Fruit fly (Drosophila melanogaster) whole organism, adult: Measurements from ENCODE around the gene CG3690.
A peak's percentile ranks its signal among the peaks of the same experiment; 100 is the strongest.

Experiments
- CG11617 ChIP-seq: fragments of 200-800 bp; sonication (Bioruptor generic); optimal IDR thresholded peaks from 2 replicates; lab custom pipeline; 2017; ENCODE audit warnings: mild to moderate bottlenecking, missing biosample characterization, missing genetic modification reagents, missing genetic modification characterization
- CG12768 ChIP-seq: fragments of 200-800 bp; sonication (Bioruptor generic); optimal IDR thresholded peaks from 2 replicates; lab custom pipeline; 2017; ENCODE audit warnings: missing biosample characterization, missing genetic modification characterization, mild to moderate bottlenecking, moderate library complexity, missing genetic modification reagents
- CG14711 ChIP-seq: fragments of 200-800 bp; sonication (Bioruptor generic); optimal IDR thresholded peaks from 2 replicates; lab custom pipeline; 2018; ENCODE audit warnings: missing biosample characterization, mild to moderate bottlenecking, missing genetic modification characterization, moderate library complexity
- CG1620 ChIP-seq: fragments of 200-800 bp; sonication (Bioruptor generic); optimal IDR thresholded peaks from 2 replicates; lab custom pipeline; 2016; ENCODE audit warnings: missing biosample characterization, missing genetic modification characterization
- CG33017 ChIP-seq: fragments of 200-800 bp; sonication (Bioruptor generic); optimal IDR thresholded peaks from 2 replicates; lab custom pipeline; 2018; ENCODE audit warnings: missing biosample characterization, mild to moderate bottlenecking, missing genetic modification characterization, moderate library complexity
- CG5204 ChIP-seq: fragments of 200-800 bp; sonication (Bioruptor generic); optimal IDR thresholded peaks from 2 replicates; lab custom pipeline; 2016; ENCODE audit warnings: missing biosample characterization, missing genetic modification characterization
- CG7045 ChIP-seq: fragments of 200-800 bp; sonication (Bioruptor generic); optimal IDR thresholded peaks from 2 replicates; lab custom pipeline; 2017; ENCODE audit warnings: missing biosample characterization, mild to moderate bottlenecking, missing genetic modification characterization
- CG7101 ChIP-seq: fragments of 200-800 bp; sonication (Bioruptor generic); optimal IDR thresholded peaks from 2 replicates; lab custom pipeline; 2018; ENCODE audit warnings: missing biosample characterization, mild to moderate bottlenecking, missing genetic modification characterization, moderate library complexity
- Clk ChIP-seq: fragments of 200-800 bp; sonication (Bioruptor generic); optimal IDR thresholded peaks from 2 replicates; lab custom pipeline; 2017; ENCODE audit warnings: missing biosample characterization, missing genetic modification characterization
- Crg-1 ChIP-seq: fragments of 200-800 bp; sonication (Bioruptor generic); optimal IDR thresholded peaks from 2 replicates; lab custom pipeline; 2016; ENCODE audit warnings: missing biosample characterization, missing genetic modification characterization
- Hr96 ChIP-seq: fragments of 200-800 bp; sonication (Bioruptor generic); optimal IDR thresholded peaks from 2 replicates; lab custom pipeline; 2016; ENCODE audit warnings: missing biosample characterization, missing genetic modification characterization
- Mnt ChIP-seq: fragments of 200-800 bp; sonication (Bioruptor generic); optimal IDR thresholded peaks from 2 replicates; lab custom pipeline; 2016; ENCODE audit warnings: missing biosample characterization, mild to moderate bottlenecking, missing genetic modification characterization
- bab1 ChIP-seq: fragments of 200-800 bp; sonication (Bioruptor generic); optimal IDR thresholded peaks from 3 replicates; lab custom pipeline; 2019; ENCODE audit warnings: missing biosample characterization, mild to moderate bottlenecking, missing genetic modification characterization, moderate library complexity
- cic ChIP-seq: fragments of 200-800 bp; sonication (Bioruptor generic); optimal IDR thresholded peaks from 2 replicates; lab custom pipeline; 2017; ENCODE audit warnings: missing biosample characterization, mild to moderate bottlenecking, missing genetic modification characterization, moderate library complexity
- cnc ChIP-seq, 2 experiments: fragments of >200 bp; optimal IDR thresholded peaks; 2 replicates each; lab custom pipeline; 2017
- kay ChIP-seq: fragments of 200-800 bp; sonication (Bioruptor generic); peaks from one replicate; lab custom pipeline; 2016; ENCODE audit warnings: missing biosample characterization, missing genetic modification characterization, borderline replicate concordance
- ovo ChIP-seq: fragments of 200-800 bp; sonication (Bioruptor generic); optimal IDR thresholded peaks from 2 replicates; lab custom pipeline; 2016; ENCODE audit warnings: missing biosample characterization, missing genetic modification characterization
- pad ChIP-seq: fragments of 200-800 bp; sonication (Bioruptor generic); optimal IDR thresholded peaks from 3 replicates; lab custom pipeline; 2017; ENCODE audit warnings: missing biosample characterization, missing genetic modification characterization, mild to moderate bottlenecking, moderate library complexity, missing genetic modification reagents
- tj ChIP-seq: fragments of 200-800 bp; sonication (Bioruptor generic); optimal IDR thresholded peaks from 3 replicates; lab custom pipeline; 2017; ENCODE audit warnings: missing biosample characterization, mild to moderate bottlenecking, missing genetic modification characterization, moderate library complexity
- toe ChIP-seq: fragments of 200-800 bp; sonication (Bioruptor generic); optimal IDR thresholded peaks from 2 replicates; lab custom pipeline; 2016; ENCODE audit warnings: missing biosample characterization, missing genetic modification characterization

Gene CG3690

DNA sequence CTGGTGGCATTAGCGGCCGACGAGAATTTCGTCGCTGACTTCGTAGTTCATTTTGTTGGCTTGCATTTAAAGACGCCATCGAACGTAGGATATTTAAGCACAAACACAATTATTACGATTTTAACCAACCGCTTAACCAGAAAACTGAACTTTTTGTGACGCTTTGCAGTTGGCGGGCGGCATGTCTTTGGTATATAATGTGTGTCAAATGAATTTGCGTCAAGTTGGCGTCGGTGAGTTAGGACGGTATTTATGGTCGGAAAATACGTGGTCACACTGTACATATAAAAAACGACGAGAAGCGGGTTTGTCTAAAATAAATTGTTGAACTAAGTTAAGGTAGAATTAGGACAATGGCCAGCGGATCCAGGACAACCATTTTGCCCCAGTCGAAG, 23.8 kb downstream of the CG3690 start, which contains the start of the genes CG43867 and MED22:
Gene CG43867, minus strand, starts transcription at position 113 of the 395 bp plus-strand sequence.
Gene MED22, plus strand, starts transcription at position 277 of the 395 bp plus-strand sequence.
- no peak for TF ChIP-seq bab1
- no peak for TF ChIP-seq toe (GFP tag; lab: Kevin White, UChicago)
- no peak for TF ChIP-seq CG12768 (GFP tag; lab: Kevin White, UChicago)
- TF ChIP-seq CG11617 (GFP tag; lab: Kevin White, UChicago), result no peak
- no peak for TF ChIP-seq pad (GFP tag; lab: Kevin White, UChicago)
- no peak for TF ChIP-seq ovo (GFP tag; lab: Kevin White, UChicago)
- no peak for TF ChIP-seq CG7101 (tag; lab: Kevin White, UChicago)
- TF ChIP-seq CG1620 (GFP tag; lab: Kevin White, UChicago), result no peak
- no peak for TF ChIP-seq Crg-1 (GFP tag; lab: Kevin White, UChicago)
- TF ChIP-seq cic (GFP tag; lab: Kevin White, UChicago), result no peak
- TF ChIP-seq Hr96 (GFP tag; lab: Kevin White, UChicago), result no peak
- TF ChIP-seq CG5204 (GFP tag; lab: Kevin White, UChicago), result no peak
- TF ChIP-seq Clk (GFP tag; lab: Kevin White, UChicago), result no peak
- no peak for TF ChIP-seq kay (GFP tag; lab: Kevin White, UChicago)
- no peak for TF ChIP-seq tj (GFP tag; lab: Kevin White, UChicago)
- no peak for TF ChIP-seq CG14711
- TF ChIP-seq Mnt (GFP tag; lab: Kevin White, UChicago), result no peak
- TF ChIP-seq CG7045 (GFP tag; lab: Kevin White, UChicago), result no peak
- TF ChIP-seq cnc (optimal IDR thresholded peaks at IDR 0.05; lab: Kevin White, UChicago), result no peak
- no peak for TF ChIP-seq CG33017 (tag; lab: Kevin White, UChicago)

DNA sequence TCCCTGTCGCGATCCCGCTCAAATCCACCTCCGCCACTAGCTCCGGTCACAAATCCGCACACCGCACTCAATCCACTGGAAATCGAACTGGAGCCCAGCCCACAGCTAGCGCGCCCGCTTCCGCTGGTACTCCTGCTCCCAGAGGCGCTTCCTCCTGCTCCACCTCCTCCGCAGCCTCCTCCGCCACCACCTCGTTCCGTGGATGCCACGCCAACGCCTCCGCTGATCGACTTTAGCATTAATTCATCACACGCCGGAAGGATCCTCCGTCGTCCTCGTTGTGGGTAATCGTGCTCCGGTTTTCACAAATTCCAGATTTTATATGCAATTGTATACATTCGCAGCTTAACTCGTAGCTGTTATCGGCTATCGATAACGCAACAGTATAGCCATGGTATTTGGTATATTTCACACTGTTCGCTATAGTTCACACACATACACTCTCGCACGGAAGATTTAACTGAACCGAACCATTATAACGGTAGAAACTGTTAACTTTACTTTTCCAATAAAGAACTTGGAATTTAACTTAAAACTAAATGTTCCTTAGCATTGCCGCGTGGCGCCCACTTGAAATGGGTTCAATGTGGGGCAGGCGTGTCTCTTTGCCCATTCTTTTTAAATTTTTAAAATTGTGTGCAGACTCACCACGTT, 24.4 kb downstream of the CG3690 start, which contains the start of gene Lztr1:
Gene Lztr1, minus strand, starts transcription at position 374 of the 654 bp plus-strand sequence.
- peak; percentile 94 for TF ChIP-seq ovo (GFP tag; lab: Kevin White, UChicago)
- no peak for TF ChIP-seq CG5204 (GFP tag; lab: Kevin White, UChicago)
- no peak for TF ChIP-seq CG12768 (GFP tag; lab: Kevin White, UChicago)
- no peak for TF ChIP-seq Clk (GFP tag; lab: Kevin White, UChicago)
- no peak for TF ChIP-seq cic (GFP tag; lab: Kevin White, UChicago)

DNA sequence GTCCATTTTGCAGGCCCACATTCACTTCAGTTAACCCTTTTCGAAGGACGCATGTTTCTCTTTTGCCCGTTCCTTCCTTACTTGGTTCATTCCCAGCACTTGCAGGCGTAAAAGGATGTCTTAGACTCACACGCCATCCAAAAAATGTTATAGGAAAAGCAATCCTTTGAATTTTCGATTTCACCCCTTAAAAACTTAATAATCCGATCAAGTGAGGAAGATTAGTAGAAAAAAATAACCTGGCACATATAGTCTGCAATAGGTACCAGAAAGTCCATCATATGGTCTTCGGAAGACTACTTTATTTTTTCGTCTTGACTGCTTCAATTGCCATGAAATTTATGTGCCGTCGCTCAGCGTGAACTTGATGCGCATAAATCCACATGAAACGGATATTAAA, 30.3 kb downstream of the CG3690 start:
- TF ChIP-seq kay (GFP tag; lab: Kevin White, UChicago) (no peak), CG11617 (GFP tag; lab: Kevin White, UChicago) (no peak), CG7101 (tag; lab: Kevin White, UChicago) (no peak), cic (GFP tag; lab: Kevin White, UChicago) (no peak), CG12768 (GFP tag; lab: Kevin White, UChicago) (no peak), pad (GFP tag; lab: Kevin White, UChicago) (no peak), Hr96 (GFP tag; lab: Kevin White, UChicago) (no peak), CG5204 (GFP tag; lab: Kevin White, UChicago) (no peak), cnc (optimal IDR thresholded peaks at IDR 0.05; lab: Kevin White, UChicago) (no peak), Mnt (GFP tag; lab: Kevin White, UChicago) (no peak), tj (GFP tag; lab: Kevin White, UChicago) (no peak), Clk (GFP tag; lab: Kevin White, UChicago) (no peak), ovo (GFP tag; lab: Kevin White, UChicago) (no peak), Crg-1 (GFP tag; lab: Kevin White, UChicago) (no peak)

DNA sequence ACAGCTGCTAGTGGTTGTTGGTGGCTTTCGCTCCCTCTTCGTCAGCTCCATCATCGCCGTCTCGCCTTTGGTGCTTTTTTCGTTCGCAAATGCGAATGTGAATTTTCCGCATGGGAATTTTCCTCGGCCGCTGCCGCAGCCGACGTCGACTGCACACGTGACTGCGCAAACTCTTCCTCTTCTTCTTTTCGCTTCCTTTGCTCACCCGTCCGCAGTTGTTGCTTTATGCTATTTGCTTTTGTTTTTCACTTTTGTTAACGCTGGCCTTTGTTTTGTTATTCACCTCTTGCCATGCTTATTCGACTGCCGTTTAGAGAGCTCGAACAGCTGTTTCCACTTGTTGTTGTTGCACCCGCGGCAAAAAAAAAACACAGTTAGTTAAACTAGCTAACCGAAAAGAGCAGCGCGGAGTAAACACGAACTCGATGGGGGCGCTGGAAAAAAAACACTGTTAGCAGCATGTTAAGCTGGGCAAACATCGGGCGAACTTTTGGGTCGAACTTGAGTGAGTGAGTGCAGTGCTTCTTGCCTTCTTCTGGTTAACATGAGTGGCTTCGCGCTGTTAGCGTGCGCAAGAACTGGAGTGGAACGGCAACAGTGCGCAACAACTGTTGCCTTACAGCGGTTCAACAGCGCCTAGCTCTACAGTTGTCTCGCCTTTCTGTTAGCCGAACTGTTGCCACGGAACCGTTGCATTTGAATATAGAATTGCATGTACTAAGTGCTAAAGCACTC, 42.8 kb downstream of the CG3690 start:
- peak; percentile 32 for TF ChIP-seq ovo (GFP tag; lab: Kevin White, UChicago)
- TF ChIP-seq Clk (GFP tag; lab: Kevin White, UChicago), result no peak
- no peak for TF ChIP-seq Hr96 (GFP tag; lab: Kevin White, UChicago)
- TF ChIP-seq bab1, result peak; percentile 7
- peak; percentile 46 for TF ChIP-seq kay (GFP tag; lab: Kevin White, UChicago)
- TF ChIP-seq CG12768 (GFP tag; lab: Kevin White, UChicago), result peak; percentile 0
- TF ChIP-seq pad (GFP tag; lab: Kevin White, UChicago), result peak; percentile 23

DNA sequence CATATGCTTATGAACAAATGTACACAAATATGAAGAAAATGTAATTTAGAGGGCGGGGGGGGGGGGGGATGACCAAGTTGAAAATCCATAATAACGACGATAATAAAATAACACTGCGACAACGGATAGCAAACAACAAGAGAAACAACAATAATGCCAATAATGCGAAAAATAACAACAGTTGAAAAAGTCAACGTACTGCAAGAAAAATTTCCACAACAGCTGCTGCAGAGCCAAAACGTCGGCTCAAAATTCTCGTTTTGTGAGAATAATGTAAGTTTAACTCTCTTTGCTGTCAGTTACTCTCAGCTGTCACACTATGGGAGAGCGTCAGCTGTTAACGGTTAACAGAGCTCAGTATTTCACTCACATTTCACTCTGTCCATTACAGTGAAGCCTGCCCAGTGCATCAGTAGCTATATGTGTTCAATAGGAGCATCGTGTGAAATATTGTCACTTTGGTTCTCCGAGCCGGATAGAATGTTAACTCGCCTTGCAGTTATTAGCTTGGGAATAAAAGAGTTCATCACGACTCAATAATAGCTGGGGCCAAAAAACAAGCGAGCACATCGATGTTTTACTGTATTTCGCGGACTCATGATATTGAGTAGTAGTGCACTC, 50.9 kb downstream of the CG3690 start:
- TF ChIP-seq bab1 (peak; percentile 97), CG5204 (GFP tag; lab: Kevin White, UChicago) (peak; percentile 81), ovo (GFP tag; lab: Kevin White, UChicago) (peak; percentile 36), cic (GFP tag; lab: Kevin White, UChicago) (no peak), CG33017 (tag; lab: Kevin White, UChicago) (peak; percentile 81), Hr96 (GFP tag; lab: Kevin White, UChicago) (peak; percentile 92), CG1620 (GFP tag; lab: Kevin White, UChicago) (peak; percentile 75), tj (GFP tag; lab: Kevin White, UChicago) (peak; percentile 57), kay (GFP tag; lab: Kevin White, UChicago) (peak; percentile 13), CG7101 (tag; lab: Kevin White, UChicago) (peak; percentile 82), CG12768 (GFP tag; lab: Kevin White, UChicago) (peak; percentile 79), CG11617 (GFP tag; lab: Kevin White, UChicago) (peak; percentile 74), CG14711 (peak; percentile 82), Mnt (GFP tag; lab: Kevin White, UChicago) (peak; percentile 60), pad (GFP tag; lab: Kevin White, UChicago) (peak; percentile 72), CG7045 (GFP tag; lab: Kevin White, UChicago) (peak; percentile 80), cnc (optimal IDR thresholded peaks at IDR 0.05; lab: Kevin White, UChicago) (no peak), Crg-1 (GFP tag; lab: Kevin White, UChicago) (peak; percentile 74), Clk (GFP tag; lab: Kevin White, UChicago) (peak; percentile 72), toe (GFP tag; lab: Kevin White, UChicago) (peak; percentile 68)
